Worm (Caenorhabditis elegans): Measurements from ENCODE around the gene srw-17.

Gene srw-17

ce11 chrV:15276915-15277314 is at the start of gene srw-17:
TSS of gene srw-17 (minus strand) at chrV:15277015.
- TF ChIP-seq ztf-4 (tag; optimal IDR thresholded peaks at IDR 0.05) = no peak
- no peak for TF ChIP-seq egl-27 (tag; optimal IDR thresholded peaks at IDR 0.05)
- no peak for TF ChIP-seq sma-3 (GFP tag; optimal IDR thresholded peaks at IDR 0.05)
- TF ChIP-seq elt-3 (tag; optimal IDR thresholded peaks at IDR 0.05) = no peak
- no peak for TF ChIP-seq zag-1 (tag; optimal IDR thresholded peaks at IDR 0.05)
- no peak for TF ChIP-seq nhr-10 (tag; optimal IDR thresholded peaks at IDR 0.05)
- TF ChIP-seq Y55F3AM.14 (GFP tag; optimal IDR thresholded peaks at IDR 0.05) = no peak
- no peak for TF ChIP-seq nhr-237 (tag; optimal IDR thresholded peaks at IDR 0.05)
- TF ChIP-seq R02D3.7 (tag; optimal IDR thresholded peaks at IDR 0.05) = no peak
- TF ChIP-seq unc-62 (GFP tag; optimal IDR thresholded peaks at IDR 0.05) = no peak
- no peak for TF ChIP-seq lin-39 (tag; optimal IDR thresholded peaks at IDR 0.05)
- no peak for TF ChIP-seq elt-1 (tag; optimal IDR thresholded peaks at IDR 0.05)
- no peak for TF ChIP-seq ztf-1 (GFP tag; conservative IDR thresholded peaks at IDR 0.05)
- TF ChIP-seq nhr-23 (tag; optimal IDR thresholded peaks at IDR 0.05) = no peak
- TF ChIP-seq nhr-11 (tag; optimal IDR thresholded peaks at IDR 0.05) = no peak

ce11 chrV:15323417-15323816 is 46.6 kb upstream of the srw-17 start:
- TF ChIP-seq fos-1 (tag; optimal IDR thresholded peaks at IDR 0.05) = peak; percentile 94
- TF ChIP-seq sma-9 (GFP tag; optimal IDR thresholded peaks at IDR 0.05) = no peak
- no peak for TF ChIP-seq sma-9 (tag; optimal IDR thresholded peaks at IDR 0.05)

- TF ChIP-seq fos-1 (tag; optimal IDR thresholded peaks at IDR 0.05) = peak; percentile 69
These were observed 45.8 kb upstream of the srw-17 start, which contains the start of gene nhr-247 for ce11 chrV:15322653-15323052. TSS of gene nhr-247 (plus strand) at chrV:15322982.

- no peak for TF ChIP-seq sem-4 (tag; optimal IDR thresholded peaks at IDR 0.05)
- TF ChIP-seq ceh-16 (tag; optimal IDR thresholded peaks at IDR 0.05) = no peak
- no peak for TF ChIP-seq dmd-4 (tag; optimal IDR thresholded peaks at IDR 0.05)
- TF ChIP-seq mbf-1 (tag; optimal IDR thresholded peaks at IDR 0.05) = no peak
- TF ChIP-seq snpc-4 (tag; optimal IDR thresholded peaks at IDR 0.05) = no peak
- TF ChIP-seq ZK546.5 (tag; optimal IDR thresholded peaks at IDR 0.05) = no peak
- TF ChIP-seq peb-1 (tag; optimal IDR thresholded peaks at IDR 0.05) = no peak
- no peak for TF ChIP-seq ztf-1 (GFP tag; conservative IDR thresholded peaks at IDR 0.05)
- TF ChIP-seq gmeb-1 (tag; optimal IDR thresholded peaks at IDR 0.05) = peak; percentile 42
- no peak for TF ChIP-seq skn-1 (tag; optimal IDR thresholded peaks at IDR 0.05)
- no peak for TF ChIP-seq mdl-1 (tag; optimal IDR thresholded peaks at IDR 0.05)
- no peak for TF ChIP-seq nhr-23 (tag; optimal IDR thresholded peaks at IDR 0.05)
- TF ChIP-seq blmp-1 (tag; optimal IDR thresholded peaks at IDR 0.05; ENCODE audit: insufficient read depth) = no peak
- TF ChIP-seq C34F6.9 (tag; optimal IDR thresholded peaks at IDR 0.05) = no peak
- TF ChIP-seq sma-3 (GFP tag; optimal IDR thresholded peaks at IDR 0.05) = peak; percentile 11
- TF ChIP-seq lin-11 (tag; optimal IDR thresholded peaks at IDR 0.05) = no peak
- peak; percentile 79 for TF ChIP-seq sma-9 (GFP tag; optimal IDR thresholded peaks at IDR 0.05)
- TF ChIP-seq sma-9 (tag; optimal IDR thresholded peaks at IDR 0.05) = no peak
- peak; percentile 99 for TF ChIP-seq fos-1 (tag; optimal IDR thresholded peaks at IDR 0.05)
- peak; percentile 35 for TF ChIP-seq egl-27 (tag; optimal IDR thresholded peaks at IDR 0.05)
- peak; percentile 34 for TF ChIP-seq crh-2 (tag; optimal IDR thresholded peaks at IDR 0.05)
These were observed 41.8 kb upstream of the srw-17 start, which contains the start of gene nhr-291 for ce11 chrV:15318638-15319037. TSS of gene nhr-291 (plus strand) at chrV:15318961.

- TF ChIP-seq nhr-129 (tag; optimal IDR thresholded peaks at IDR 0.05) = no peak
- TF ChIP-seq nhr-6 (tag; optimal IDR thresholded peaks at IDR 0.05) = no peak
- TF ChIP-seq lsy-2 (tag; optimal IDR thresholded peaks at IDR 0.05) = no peak
- TF ChIP-seq aly-2 (tag; optimal IDR thresholded peaks at IDR 0.05) = no peak
- no peak for TF ChIP-seq mbf-1 (tag; optimal IDR thresholded peaks at IDR 0.05)
- TF ChIP-seq ZK546.5 (tag; optimal IDR thresholded peaks at IDR 0.05) = no peak
- no peak for TF ChIP-seq crh-2 (tag; optimal IDR thresholded peaks at IDR 0.05)
- no peak for TF ChIP-seq sem-4 (tag; optimal IDR thresholded peaks at IDR 0.05)
- no peak for TF ChIP-seq nhr-10 (tag; optimal IDR thresholded peaks at IDR 0.05)
- TF ChIP-seq ztf-11 (tag; optimal IDR thresholded peaks at IDR 0.05) = no peak
These were observed 39.2 kb upstream of the srw-17 start, which contains the start of the genes srt-22 and nhr-246 for ce11 chrV:15315827-15316527. TSS of gene srt-22 (minus strand) at chrV:15315927. TSS of gene nhr-246 (plus strand) at chrV:15316477.
